Worm (Caenorhabditis elegans) whole organism, young adult: Measurements from ENCODE around the gene M88.3.
A peak's percentile ranks its signal among the peaks of the same experiment; 100 is the strongest.

ENCODE experiments used
- B0261.1 ChIP-seq: sonication (generic microtip); optimal IDR thresholded peaks from 2 replicates; lab custom pipeline; 2016; ENCODE audit warnings: mild to moderate bottlenecking, missing genetic modification characterization, moderate library complexity, missing compliant biosample characterization
- B0336.3 ChIP-seq: fragments of 200-800 bp; sonication (Bioruptor generic); IDR thresholded peaks from 2 replicates; pipeline ENCODE4 v1.3.6; 2022; ENCODE audit warnings: missing genetic modification characterization, missing compliant biosample characterization
- F23B12.7 ChIP-seq: sonication (generic microtip); optimal IDR thresholded peaks from 2 replicates; lab custom pipeline; 2017; ENCODE audit warnings: missing genetic modification characterization, mild to moderate bottlenecking, missing compliant biosample characterization, antibody characterized with exemption, moderate library complexity; ENCODE audit not compliant: insufficient read depth
- F39B2.1 ChIP-seq: fragments of 200-800 bp; sonication (Bioruptor generic); IDR thresholded peaks from 2 replicates; pipeline ENCODE4 v1.3.6; 2022; ENCODE audit warnings: missing genetic modification reagents, missing genetic modification characterization, missing compliant biosample characterization
- K11D2.4 ChIP-seq: fragments of 200-800 bp; sonication (Bioruptor generic); IDR thresholded peaks from 2 replicates; pipeline ENCODE4 v1.3.6; 2022; ENCODE audit warnings: missing genetic modification reagents, missing genetic modification characterization, missing compliant biosample characterization
- K12H6.12 ChIP-seq: fragments of 200-800 bp; sonication (Bioruptor generic); optimal IDR thresholded peaks from 2 replicates; lab custom pipeline; 2018; ENCODE audit warnings: mild to moderate bottlenecking, missing genetic modification characterization, missing compliant biosample characterization
- T26A5.8 ChIP-seq: sonication (generic microtip); optimal IDR thresholded peaks from 2 replicates; lab custom pipeline; 2016; ENCODE audit warnings: missing genetic modification characterization, missing compliant biosample characterization
- Y53G8AR.9 ChIP-seq: fragments of 200-800 bp; sonication (Bioruptor generic); conservative IDR thresholded peaks from 2 replicates; pipeline ENCODE4 v1.3.6; 2022; ENCODE audit warnings: missing genetic modification reagents, missing genetic modification characterization, missing compliant biosample characterization
- Y56A3A.18 ChIP-seq: fragments of 200-800 bp; sonication (Bioruptor generic); IDR thresholded peaks from 2 replicates; pipeline ENCODE4 v1.3.6; 2022; ENCODE audit warnings: missing genetic modification reagents, missing genetic modification characterization, missing compliant biosample characterization
- Y67H2A.10 ChIP-seq: fragments of 200-800 bp; sonication (Bioruptor generic); conservative IDR thresholded peaks from 2 replicates; pipeline ENCODE4 v1.3.6; 2022; ENCODE audit warnings: missing genetic modification reagents, missing genetic modification characterization, missing compliant biosample characterization
- ZK185.1 ChIP-seq: sonication (generic microtip); optimal IDR thresholded peaks from 2 replicates; lab custom pipeline; 2016; ENCODE audit warnings: mild to moderate bottlenecking, missing genetic modification characterization, missing compliant biosample characterization; ENCODE audit not compliant: poor library complexity, severe bottlenecking
- ama-1 ChIP-seq, 3 experiments: fragments of 150-350 bp in 1 of 3; sonication (generic microtip) in 2 of 3; optimal IDR thresholded peaks; 2 replicates each; lab custom pipeline; 2014 to 2018; ENCODE audit warnings: missing biosample characterization in 2 of 3, missing genetic modification characterization in 2 of 3, missing genetic modification reagents in 2 of 3
- aptf-2 ChIP-seq: fragments of 200-800 bp; sonication (Bioruptor generic); conservative IDR thresholded peaks from 2 replicates; pipeline ENCODE4 v1.3.6; 2022; ENCODE audit warnings: missing genetic modification reagents, missing genetic modification characterization, missing compliant biosample characterization
- atf-7 ChIP-seq: sonication (generic microtip); optimal IDR thresholded peaks from 2 replicates; lab custom pipeline; 2017; ENCODE audit warnings: mild to moderate bottlenecking, missing genetic modification characterization, missing compliant biosample characterization
- attf-3 ChIP-seq: fragments of 200-800 bp; sonication (Bioruptor generic); conservative IDR thresholded peaks from 2 replicates; pipeline ENCODE4 v1.3.6; 2022; ENCODE audit warnings: missing genetic modification reagents, missing genetic modification characterization, missing compliant biosample characterization
- attf-5 ChIP-seq: fragments of 200-800 bp; sonication (Bioruptor generic); optimal IDR thresholded peaks from 2 replicates; lab custom pipeline; 2018; ENCODE audit warnings: mild to moderate bottlenecking, missing genetic modification characterization, missing compliant biosample characterization
- bed-1 ChIP-seq: fragments of 200-800 bp; sonication (Bioruptor generic); IDR thresholded peaks from 2 replicates; pipeline ENCODE4 v1.3.6; 2022; ENCODE audit warnings: missing genetic modification reagents, missing genetic modification characterization, missing compliant biosample characterization
- cebp-1 ChIP-seq, 2 experiments: fragments of 200-800 bp in 1 of 2; sonication (Bioruptor generic) in 1 of 2; sonication (generic microtip) in 1 of 2; IDR thresholded peaks in 1 of 2; optimal IDR thresholded peaks in 1 of 2; 2 replicates each; pipeline versions ENCODE4 v1.3.6 to Lab custom; 2017 to 2022; ENCODE audit warnings: missing compliant biosample characterization in 2 of 2, missing genetic modification characterization in 2 of 2, mild to moderate bottlenecking in 1 of 2, missing genetic modification reagents in 1 of 2, moderate library complexity in 1 of 2
- ceh-100 ChIP-seq: fragments of 200-800 bp; sonication (Bioruptor generic); IDR thresholded peaks from 2 replicates; pipeline ENCODE4 v1.3.6; 2022; ENCODE audit warnings: missing genetic modification reagents, missing genetic modification characterization, missing compliant biosample characterization
- ceh-27 ChIP-seq: fragments of 200-800 bp; sonication (Bioruptor generic); optimal IDR thresholded peaks from 2 replicates; lab custom pipeline; 2018; ENCODE audit warnings: mild to moderate bottlenecking, missing genetic modification characterization, moderate library complexity, missing compliant biosample characterization
- chd-7 ChIP-seq: sonication (generic microtip); optimal IDR thresholded peaks from 2 replicates; lab custom pipeline; 2016; ENCODE audit warnings: mild to moderate bottlenecking, missing genetic modification characterization, moderate library complexity, missing compliant biosample characterization
- dpff-1 ChIP-seq: sonication (generic microtip); optimal IDR thresholded peaks from 2 replicates; lab custom pipeline; 2017; ENCODE audit warnings: mild to moderate bottlenecking, missing genetic modification characterization, missing compliant biosample characterization
- egrh-3 ChIP-seq: fragments of 200-800 bp; sonication (Bioruptor generic); IDR thresholded peaks from 2 replicates; pipeline ENCODE4 v1.3.6; 2022; ENCODE audit warnings: missing genetic modification reagents, missing genetic modification characterization, missing compliant biosample characterization
- ekl-4 ChIP-seq: fragments of 200-800 bp; sonication (Bioruptor generic); IDR thresholded peaks from 2 replicates; pipeline ENCODE4 v1.3.6; 2022; ENCODE audit warnings: missing genetic modification reagents, missing genetic modification characterization, missing compliant biosample characterization
- fkh-3 ChIP-seq: sonication (generic microtip); optimal IDR thresholded peaks from 2 replicates; lab custom pipeline; 2016; ENCODE audit warnings: mild to moderate bottlenecking, missing genetic modification characterization, missing compliant biosample characterization
- gei-17 ChIP-seq: fragments of 200-800 bp; sonication (Bioruptor generic); optimal IDR thresholded peaks from 2 replicates; lab custom pipeline; 2018; ENCODE audit warnings: mild to moderate bottlenecking, missing genetic modification characterization, missing compliant biosample characterization
- hmg-20 ChIP-seq: fragments of 200-800 bp; sonication (Bioruptor generic); IDR thresholded peaks from 2 replicates; pipeline ENCODE4 v1.3.6; 2022; ENCODE audit warnings: missing genetic modification reagents, missing genetic modification characterization, missing compliant biosample characterization
- hrde-1 ChIP-seq: sonication (generic microtip); optimal IDR thresholded peaks from 2 replicates; lab custom pipeline; 2016; ENCODE audit warnings: missing genetic modification characterization, mild to moderate bottlenecking, missing compliant biosample characterization, moderate library complexity, missing genotype, missing genetic modification reagents, borderline replicate concordance
- hsf-1 ChIP-seq: fragments of 200-800 bp; sonication (Bioruptor generic); IDR thresholded peaks from 2 replicates; pipeline ENCODE4 v1.3.6; 2022; ENCODE audit warnings: missing genetic modification reagents, missing genetic modification characterization, missing compliant biosample characterization
- let-607 ChIP-seq, 2 experiments: fragments of 200-800 bp in 1 of 2; sonication (Bioruptor generic) in 1 of 2; sonication (generic microtip) in 1 of 2; optimal IDR thresholded peaks; 2 replicates each; lab custom pipeline; 2016 to 2018; ENCODE audit warnings: mild to moderate bottlenecking in 2 of 2, missing compliant biosample characterization in 2 of 2, missing genetic modification characterization in 2 of 2, moderate library complexity in 2 of 2, missing genotype in 1 of 2
- lin-26 ChIP-seq: fragments of 200-800 bp; sonication (Bioruptor generic); IDR thresholded peaks from 2 replicates; pipeline ENCODE4 v1.3.6; 2022; ENCODE audit warnings: missing genetic modification reagents, missing genetic modification characterization, missing compliant biosample characterization
- madf-10 ChIP-seq: sonication (generic microtip); optimal IDR thresholded peaks from 2 replicates; lab custom pipeline; 2016; ENCODE audit warnings: mild to moderate bottlenecking, missing genetic modification characterization, missing compliant biosample characterization
- madf-8 ChIP-seq: fragments of 200-800 bp; sonication (Bioruptor generic); conservative IDR thresholded peaks from 2 replicates; pipeline ENCODE4 v1.3.6; 2022; ENCODE audit warnings: missing genetic modification reagents, missing genetic modification characterization, missing compliant biosample characterization
- mes-4 ChIP-seq: sonication (generic microtip); optimal IDR thresholded peaks from 2 replicates; lab custom pipeline; 2016; ENCODE audit warnings: missing genotype, missing genetic modification characterization, missing compliant biosample characterization
- nfya-2 ChIP-seq: fragments of 200-800 bp; sonication (Bioruptor generic); IDR thresholded peaks from 2 replicates; pipeline ENCODE4 v1.3.6; 2022; ENCODE audit warnings: missing genetic modification reagents, missing genetic modification characterization, missing compliant biosample characterization
- nfyb-1 ChIP-seq: fragments of 200-800 bp; sonication (Bioruptor generic); IDR thresholded peaks from 2 replicates; pipeline ENCODE4 v1.3.6; 2022; ENCODE audit warnings: missing genetic modification reagents, missing genetic modification characterization, missing compliant biosample characterization
- nhr-80 ChIP-seq: sonication (generic microtip); optimal IDR thresholded peaks from 2 replicates; lab custom pipeline; 2016; ENCODE audit warnings: missing genetic modification characterization, missing compliant biosample characterization
- rec-8 ChIP-seq, 2 experiments: sonication (generic microtip); optimal IDR thresholded peaks; 2 replicates each; lab custom pipeline; 2016; ENCODE audit warnings: mild to moderate bottlenecking in 2 of 2, missing genetic modification characterization in 2 of 2, missing genetic modification reagents in 2 of 2, missing genotype in 2 of 2, missing biosample characterization in 1 of 2, missing compliant biosample characterization in 1 of 2, moderate library complexity in 1 of 2
- rpc-1 ChIP-seq, 2 experiments: fragments of 150-350 bp in 1 of 2; sonication (generic microtip) in 1 of 2; optimal IDR thresholded peaks; 2 replicates each; lab custom pipeline; 2014 to 2018; ENCODE audit warnings: missing biosample characterization in 1 of 2, missing genetic modification characterization in 1 of 2, missing genetic modification reagents in 1 of 2, missing genotype in 1 of 2
- sdz-38 ChIP-seq: sonication (generic microtip); optimal IDR thresholded peaks from 2 replicates; lab custom pipeline; 2016; ENCODE audit warnings: missing genotype, missing genetic modification characterization, missing compliant biosample characterization
- snpc-1.3 ChIP-seq: sonication (generic microtip); optimal IDR thresholded peaks from 2 replicates; lab custom pipeline; 2017; ENCODE audit warnings: missing genetic modification characterization, mild to moderate bottlenecking, missing compliant biosample characterization, antibody characterized with exemption, moderate library complexity, missing genotype, missing genetic modification reagents; ENCODE audit not compliant: insufficient read depth
- sptf-2 ChIP-seq: fragments of 200-800 bp; sonication (Bioruptor generic); optimal IDR thresholded peaks from 2 replicates; lab custom pipeline; 2018; ENCODE audit warnings: mild to moderate bottlenecking, missing genetic modification characterization, missing compliant biosample characterization
- tbx-9 ChIP-seq: sonication (generic microtip); optimal IDR thresholded peaks from 2 replicates; lab custom pipeline; 2016; ENCODE audit warnings: borderline replicate concordance, missing genetic modification characterization, inconsistent platforms, missing compliant biosample characterization
- unc-62 ChIP-seq: fragments of 150-350 bp; optimal IDR thresholded peaks from 2 replicates; lab custom pipeline; 2014; ENCODE audit warnings: missing biosample characterization, missing genetic modification reagents, missing genetic modification characterization
- ztf-18 ChIP-seq: sonication (generic microtip); optimal IDR thresholded peaks from 2 replicates; lab custom pipeline; 2016; ENCODE audit warnings: missing genotype, mild to moderate bottlenecking, missing genetic modification characterization, missing compliant biosample characterization
- ztf-22 ChIP-seq: fragments of 200-800 bp; sonication (Bioruptor generic); optimal IDR thresholded peaks from 2 replicates; lab custom pipeline; 2018; ENCODE audit warnings: mild to moderate bottlenecking, missing genetic modification characterization, moderate library complexity, missing compliant biosample characterization
- ztf-26 ChIP-seq: sonication (generic microtip); optimal IDR thresholded peaks from 2 replicates; lab custom pipeline; 2017; ENCODE audit warnings: missing genetic modification characterization, missing compliant biosample characterization

M88.3 gene

ce11 chrIII:4496085-4496484, 48.8 kb downstream of the M88.3 start (continued):
- peak; percentile 63 for TF ChIP-seq ZK185.1
- no peak for TF ChIP-seq nfya-2 (GFP tag; lab: Robert Waterston, UW)
- no peak for TF ChIP-seq rec-8 (tag; optimal IDR thresholded peaks at IDR 0.05; lab: Kevin White, UChicago)
- peak; percentile 20 for TF ChIP-seq madf-10 (tag; lab: Kevin White, UChicago)
- no peak for TF ChIP-seq Y53G8AR.9 (GFP tag; lab: Robert Waterston, UW)
- TF ChIP-seq Y56A3A.18 (GFP tag; lab: Robert Waterston, UW) = 0 out of 2 replicates have a peak, but pooled peaks have one; percentile 56
- TF ChIP-seq K11D2.4 (GFP tag; lab: Robert Waterston, UW) = no peak
- peak; percentile 68 for TF ChIP-seq B0336.3 (GFP tag; lab: Robert Waterston, UW)
- no peak for TF ChIP-seq hsf-1
- no peak for TF ChIP-seq ceh-27 (GFP tag; lab: Kevin White, UChicago)
- TF ChIP-seq B0261.1 (tag; lab: Kevin White, UChicago) = no peak
- TF ChIP-seq lin-26 = no peak
- TF ChIP-seq snpc-1.3 = no peak
- no peak for TF ChIP-seq tbx-9 (tag; lab: Kevin White, UChicago)
- no peak for TF ChIP-seq hmg-20 (GFP tag; lab: Robert Waterston, UW)
- no peak for TF ChIP-seq dpff-1 (tag; lab: Kevin White, UChicago)
- no peak for TF ChIP-seq rpc-1 (optimal IDR thresholded peaks at IDR 0.05; lab: Kevin White, UChicago)
- TF ChIP-seq rpc-1 (tag; optimal IDR thresholded peaks at IDR 0.05; lab: Kevin White, UChicago) = no peak
- TF ChIP-seq hrde-1 = no peak
- TF ChIP-seq ztf-18 (tag; lab: Kevin White, UChicago) = no peak
- TF ChIP-seq ama-1 (optimal IDR thresholded peaks at IDR 0.05; lab: Kevin White, UChicago) = no peak
- no peak for TF ChIP-seq ama-1 (GFP tag; optimal IDR thresholded peaks at IDR 0.05; lab: Kevin White, UChicago)
- TF ChIP-seq mes-4 (tag; lab: Kevin White, UChicago) = no peak
- TF ChIP-seq nhr-80 (tag; lab: Kevin White, UChicago) = peak; percentile 93
- TF ChIP-seq ztf-22 (GFP tag; lab: Kevin White, UChicago) = peak; percentile 69
- no peak for TF ChIP-seq sptf-2 (GFP tag; lab: Kevin White, UChicago)
- TF ChIP-seq madf-8 (GFP tag; lab: Robert Waterston, UW) = no peak
- no peak for TF ChIP-seq cebp-1 (GFP tag; IDR thresholded peaks at IDR 0.05; lab: Robert Waterston, UW)
- peak; percentile 44 for TF ChIP-seq cebp-1 (tag; optimal IDR thresholded peaks at IDR 0.05; lab: Kevin White, UChicago)
- TF ChIP-seq T26A5.8 (tag; lab: Kevin White, UChicago) = no peak
- no peak for TF ChIP-seq fkh-3 (tag; lab: Kevin White, UChicago)
- no peak for TF ChIP-seq ceh-100 (GFP tag; lab: Robert Waterston, UW)
- TF ChIP-seq bed-1 (GFP tag; lab: Robert Waterston, UW) = no peak
- no peak for TF ChIP-seq sdz-38 (tag; lab: Kevin White, UChicago)
- no peak for TF ChIP-seq ekl-4 (GFP tag; lab: Robert Waterston, UW)
- TF ChIP-seq F23B12.7 = no peak
- peak; percentile 98 for TF ChIP-seq atf-7 (tag; lab: Kevin White, UChicago)
- no peak for TF ChIP-seq gei-17 (GFP tag; lab: Kevin White, UChicago)
- TF ChIP-seq aptf-2 (GFP tag; lab: Robert Waterston, UW) = no peak
- TF ChIP-seq chd-7 (tag; lab: Kevin White, UChicago) = peak; percentile 19
- TF ChIP-seq Y67H2A.10 = no peak
- no peak for TF ChIP-seq attf-3
- no peak for TF ChIP-seq F39B2.1 (GFP tag; lab: Robert Waterston, UW)
- peak; percentile 82 for TF ChIP-seq nfyb-1 (GFP tag; lab: Robert Waterston, UW)
- TF ChIP-seq egrh-3 = no peak
- no peak for TF ChIP-seq K12H6.12 (tag; lab: Kevin White, UChicago)
- TF ChIP-seq attf-5 (GFP tag; lab: Kevin White, UChicago) = peak; percentile 39
- TF ChIP-seq unc-62 (GFP tag; lab: Kevin White, UChicago) = peak; percentile 87
- TF ChIP-seq ztf-26 = peak; percentile 9
- peak; percentile 33 to 35 for TF ChIP-seq let-607 (tag; optimal IDR thresholded peaks at IDR 0.05; lab: Kevin White, UChicago)
